Comparison of ENCODE assay signal across 1 fruit fly cellular context in the genomic region with DNA sequence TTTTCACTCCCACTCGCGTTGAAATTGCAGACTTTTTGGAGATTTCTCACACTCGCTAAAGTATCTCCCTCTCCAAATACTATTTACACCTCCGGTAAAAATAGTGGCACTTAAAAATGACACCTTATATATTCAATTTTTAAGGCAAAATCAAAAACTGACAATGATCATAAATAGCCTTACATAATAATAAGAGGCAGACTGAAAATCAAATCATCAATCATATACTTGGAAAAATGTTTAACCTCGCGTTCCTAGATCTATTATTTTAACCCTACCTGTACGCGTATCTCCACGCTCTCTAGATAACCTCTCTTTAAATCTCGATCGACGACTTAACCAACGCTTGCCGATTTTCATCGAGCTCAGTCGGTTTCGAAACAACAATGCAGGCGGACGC.
TF ChIP-seq lines count a peak whose summit lies in the region.

No protein-coding gene starts in this region.

TF ChIP-seq in whole organism, embryonic, 481 proteins besides CTCF, POLR2A, EP300 and RAD21 (continued from another document and continues in another):
- no peak for TF ChIP-seq CG7271 (tag; optimal IDR thresholded peaks at IDR 0.05; lab: Kevin White, UChicago)
- TF ChIP-seq nmo (GFP tag; optimal IDR thresholded peaks at IDR 0.05; lab: Kevin White, UChicago): peak; percentile 51
- no peak for TF ChIP-seq vnd (GFP tag; IDR thresholded peaks at IDR 0.05; lab: Robert Waterston, UW; ENCODE audit: partially characterized antibody)
- peak; percentile 16 for TF ChIP-seq fd96Cb (tag; optimal IDR thresholded peaks at IDR 0.05; lab: Kevin White, UChicago)
- no peak for TF ChIP-seq CG10979 (tag; optimal IDR thresholded peaks at IDR 0.05; lab: Kevin White, UChicago)
- no peak for TF ChIP-seq CG30431 (GFP tag; optimal IDR thresholded peaks at IDR 0.05; lab: Kevin White, UChicago)
- peak; percentile 73 for TF ChIP-seq CG10366 (GFP tag; IDR thresholded peaks at IDR 0.05; lab: Robert Waterston, UW)
- TF ChIP-seq chinmo (GFP tag; IDR thresholded peaks at IDR 0.05; lab: Robert Waterston, UW; ENCODE audit: partially characterized antibody): no peak
- TF ChIP-seq CG7556 (GFP tag; optimal IDR thresholded peaks at IDR 0.05; lab: Kevin White, UChicago): no peak
- peak; percentile 69 for TF ChIP-seq CG13296 (GFP tag; optimal IDR thresholded peaks at IDR 0.05; lab: Kevin White, UChicago)
- peak; percentile 62 for TF ChIP-seq Max (GFP tag; optimal IDR thresholded peaks at IDR 0.05; lab: Kevin White, UChicago)
- TF ChIP-seq CG7786 (GFP tag; optimal IDR thresholded peaks at IDR 0.05; lab: Kevin White, UChicago): peak; percentile 49
- TF ChIP-seq CG13287 (GFP tag; IDR thresholded peaks at IDR 0.05; lab: Robert Waterston, UW; ENCODE audit: partially characterized antibody): no peak
- peak; percentile 29 for TF ChIP-seq Hr3 (GFP tag; optimal IDR thresholded peaks at IDR 0.05; lab: Kevin White, UChicago)
- no peak for TF ChIP-seq chn (GFP tag; optimal IDR thresholded peaks at IDR 0.05; lab: Kevin White, UChicago)
- no peak for TF ChIP-seq sens (GFP tag; lab: Kevin White, UChicago)
- TF ChIP-seq CG1603 (tag; optimal IDR thresholded peaks at IDR 0.05; lab: Kevin White, UChicago): no peak
- TF ChIP-seq Ravus (GFP tag; IDR thresholded peaks at IDR 0.05; lab: Robert Waterston, UW): peak; percentile 29
- TF ChIP-seq pb (GFP tag; optimal IDR thresholded peaks at IDR 0.05; lab: Kevin White, UChicago): no peak
- TF ChIP-seq Fer2 (tag; optimal IDR thresholded peaks at IDR 0.05; lab: Kevin White, UChicago): peak; percentile 15
- TF ChIP-seq B-H2 (GFP tag; optimal IDR thresholded peaks at IDR 0.05; lab: Kevin White, UChicago): no peak
- TF ChIP-seq CG7987 (GFP tag; optimal IDR thresholded peaks at IDR 0.05; lab: Kevin White, UChicago): no peak
- TF ChIP-seq Vsx1 (GFP tag; optimal IDR thresholded peaks at IDR 0.05; lab: Kevin White, UChicago): no peak
- TF ChIP-seq Eip74EF (GFP tag; optimal IDR thresholded peaks at IDR 0.05; lab: Kevin White, UChicago): peak in 1 of 2 experiments; percentile 65
- TF ChIP-seq CG2116 (GFP tag; optimal IDR thresholded peaks at IDR 0.05; lab: Kevin White, UChicago): peak; percentile 12
- no peak for TF ChIP-seq Lim3 (GFP tag; IDR thresholded peaks at IDR 0.05; lab: Robert Waterston, UW)
- no peak for TF ChIP-seq h (optimal IDR thresholded peaks at IDR 0.05; lab: Kevin White, UChicago)
- TF ChIP-seq tna (GFP tag; IDR thresholded peaks at IDR 0.05; lab: Robert Waterston, UW; ENCODE audit: partially characterized antibody): no peak
- peak; percentile 41; the same call in 1 of the 2 replicates for TF ChIP-seq CG14667 (GFP tag; IDR thresholded peaks at IDR 0.05; lab: Robert Waterston, UW)
- no peak for TF ChIP-seq NK7.1 (GFP tag; optimal IDR thresholded peaks at IDR 0.05; lab: Kevin White, UChicago)
- TF ChIP-seq bbx (GFP tag; IDR thresholded peaks at IDR 0.05; lab: Robert Waterston, UW; ENCODE audit: partially characterized antibody): no peak
- TF ChIP-seq CG1832 (GFP tag; optimal IDR thresholded peaks at IDR 0.05; lab: Kevin White, UChicago): no peak
- no peak for TF ChIP-seq Sry-β (GFP tag; optimal IDR thresholded peaks at IDR 0.05; lab: Kevin White, UChicago)
- TF ChIP-seq ind (GFP tag; optimal IDR thresholded peaks at IDR 0.05; lab: Kevin White, UChicago): peak; percentile 71
- TF ChIP-seq yki (optimal IDR thresholded peaks at IDR 0.05; lab: Kevin White, UChicago): no peak
- TF ChIP-seq grau (tag; optimal IDR thresholded peaks at IDR 0.05; lab: Kevin White, UChicago): peak; percentile 83
- no peak for TF ChIP-seq peb (GFP tag; IDR thresholded peaks at IDR 0.05; lab: Robert Waterston, UW)
- no peak for TF ChIP-seq CG11723 (GFP tag; optimal IDR thresholded peaks at IDR 0.05; lab: Kevin White, UChicago)
- no peak for TF ChIP-seq CG4617 (GFP tag; optimal IDR thresholded peaks at IDR 0.05; lab: Kevin White, UChicago; ENCODE audit: borderline replicate concordance)
- TF ChIP-seq eyg (GFP tag; optimal IDR thresholded peaks at IDR 0.05; lab: Kevin White, UChicago): peak; percentile 13
- TF ChIP-seq CG2678 (tag; optimal IDR thresholded peaks at IDR 0.05; lab: Kevin White, UChicago): no peak
- TF ChIP-seq CG43689 (GFP tag; IDR thresholded peaks at IDR 0.05; lab: Robert Waterston, UW): peak; percentile 54
- TF ChIP-seq Trl (optimal IDR thresholded peaks at IDR 0.05; lab: Kevin White, UChicago): peak in 1 of 2 experiments; percentile 47
- peak; percentile 55 for TF ChIP-seq Trl (GFP tag; optimal IDR thresholded peaks at IDR 0.05; lab: Kevin White, UChicago)
- peak; percentile 42 for TF ChIP-seq Dad (GFP tag; optimal IDR thresholded peaks at IDR 0.05; lab: Kevin White, UChicago)
- no peak for TF ChIP-seq btn (GFP tag; optimal IDR thresholded peaks at IDR 0.05; lab: Kevin White, UChicago)
- no peak for TF ChIP-seq Dek (tag; optimal IDR thresholded peaks at IDR 0.05; lab: Kevin White, UChicago)
- no peak for TF ChIP-seq kni (GFP tag; optimal IDR thresholded peaks at IDR 0.05; lab: Kevin White, UChicago)
- no peak for TF ChIP-seq CG11560 (tag; IDR thresholded peaks at IDR 0.05; lab: Robert Waterston, UW)
- TF ChIP-seq Ptx1 (GFP tag; IDR thresholded peaks at IDR 0.05; lab: Robert Waterston, UW): peak; percentile 77
- TF ChIP-seq MESR4 (GFP tag; optimal IDR thresholded peaks at IDR 0.05; lab: Kevin White, UChicago): no peak
- TF ChIP-seq CG2889 (GFP tag; IDR thresholded peaks at IDR 0.05; lab: Robert Waterston, UW): 0 out of 3 replicates have a peak, but pooled peaks have one; percentile 23
- no peak for TF ChIP-seq Scr (GFP tag; IDR thresholded peaks at IDR 0.05; lab: Robert Waterston, UW; ENCODE audit: partially characterized antibody)
- TF ChIP-seq ap (GFP tag; IDR thresholded peaks at IDR 0.05; lab: Robert Waterston, UW): no peak
- TF ChIP-seq CG11398 (GFP tag; optimal IDR thresholded peaks at IDR 0.05; lab: Kevin White, UChicago): no peak
- no peak for TF ChIP-seq CG15479 (GFP tag; optimal IDR thresholded peaks at IDR 0.05; lab: Kevin White, UChicago)
- TF ChIP-seq CG3065 (GFP tag; optimal IDR thresholded peaks at IDR 0.05; lab: Kevin White, UChicago): no peak
- no peak for TF ChIP-seq Bgb (GFP tag; IDR thresholded peaks at IDR 0.05; lab: Robert Waterston, UW; ENCODE audit: partially characterized antibody)
- TF ChIP-seq B-H1 (GFP tag; IDR thresholded peaks at IDR 0.05; lab: Robert Waterston, UW): peak; percentile 75
- TF ChIP-seq Myb (GFP tag; optimal IDR thresholded peaks at IDR 0.05; lab: Kevin White, UChicago): peak; percentile 15
- TF ChIP-seq CG2202 (tag; optimal IDR thresholded peaks at IDR 0.05; lab: Kevin White, UChicago): no peak
- TF ChIP-seq CG8089 (GFP tag; optimal IDR thresholded peaks at IDR 0.05; lab: Kevin White, UChicago): no peak
- TF ChIP-seq cato (GFP tag; optimal IDR thresholded peaks at IDR 0.05; lab: Kevin White, UChicago; ENCODE audit: borderline replicate concordance): no peak
- no peak for TF ChIP-seq crol (GFP tag; IDR thresholded peaks at IDR 0.05; lab: Robert Waterston, UW)
- no peak for TF ChIP-seq pros (GFP tag; optimal IDR thresholded peaks at IDR 0.05; lab: Kevin White, UChicago)
- no peak for TF ChIP-seq sc (optimal IDR thresholded peaks at IDR 0.05; lab: Kevin White, UChicago)
- TF ChIP-seq sc (GFP tag; optimal IDR thresholded peaks at IDR 0.05; lab: Kevin White, UChicago): no peak
- TF ChIP-seq CG13775 (GFP tag; optimal IDR thresholded peaks at IDR 0.05; lab: Kevin White, UChicago): peak; percentile 53
- TF ChIP-seq run (tag; optimal IDR thresholded peaks at IDR 0.05; lab: Kevin White, UChicago): peak; percentile 23
- TF ChIP-seq CG15514 (GFP tag; optimal IDR thresholded peaks at IDR 0.05; lab: Kevin White, UChicago): peak; percentile 76
- TF ChIP-seq zen (tag; optimal IDR thresholded peaks at IDR 0.05; lab: Kevin White, UChicago): no peak
- peak; percentile 52 for TF ChIP-seq pho (GFP tag; optimal IDR thresholded peaks at IDR 0.05; lab: Kevin White, UChicago)
- no peak for TF ChIP-seq sqz (GFP tag; optimal IDR thresholded peaks at IDR 0.05; lab: Kevin White, UChicago)
- TF ChIP-seq Hmr (GFP tag; optimal IDR thresholded peaks at IDR 0.05; lab: Kevin White, UChicago): peak; percentile 85
- no peak for TF ChIP-seq Opbp (GFP tag; IDR thresholded peaks at IDR 0.05; lab: Robert Waterston, UW; ENCODE audit: partially characterized antibody)
- TF ChIP-seq gcm (GFP tag; optimal IDR thresholded peaks at IDR 0.05; lab: Kevin White, UChicago): no peak
- peak; percentile 84 for TF ChIP-seq CG14441 (GFP tag; IDR thresholded peaks at IDR 0.05; lab: Robert Waterston, UW)
- no peak for TF ChIP-seq kay (GFP tag; optimal IDR thresholded peaks at IDR 0.05; lab: Kevin White, UChicago)
- TF ChIP-seq nau (GFP tag; optimal IDR thresholded peaks at IDR 0.05; lab: Kevin White, UChicago): no peak
- TF ChIP-seq Tbp (GFP tag; optimal IDR thresholded peaks at IDR 0.05; lab: Kevin White, UChicago): no peak
- 0 out of 2 replicates have a peak, but pooled peaks have one; percentile 46 for TF ChIP-seq wor (GFP tag; IDR thresholded peaks at IDR 0.05; lab: Robert Waterston, UW)
- peak; percentile 91 for TF ChIP-seq CG11696 (GFP tag; IDR thresholded peaks at IDR 0.05; lab: Robert Waterston, UW)
- TF ChIP-seq H15 (GFP tag; IDR thresholded peaks at IDR 0.05; lab: Robert Waterston, UW): peak; percentile 60; the same call in 1 of the 3 replicates
- peak; percentile 80 for TF ChIP-seq CG3281 (GFP tag; optimal IDR thresholded peaks at IDR 0.05; lab: Kevin White, UChicago)
- 0 out of 2 replicates have a peak, but pooled peaks have one; percentile 16 for TF ChIP-seq Rx (GFP tag; IDR thresholded peaks at IDR 0.05; lab: Robert Waterston, UW)
- peak; percentile 67 for TF ChIP-seq CG3847 (GFP tag; IDR thresholded peaks at IDR 0.05; lab: Robert Waterston, UW)
- TF ChIP-seq CG10431 (GFP tag; optimal IDR thresholded peaks at IDR 0.05; lab: Kevin White, UChicago): no peak
- TF ChIP-seq amos (GFP tag; IDR thresholded peaks at IDR 0.05; lab: Robert Waterston, UW; ENCODE audit: partially characterized antibody): no peak; the same call in 1 of the 2 replicates
- TF ChIP-seq jumu (GFP tag; optimal IDR thresholded peaks at IDR 0.05; lab: Kevin White, UChicago): peak; percentile 39
- TF ChIP-seq sens-2 (GFP tag; IDR thresholded peaks at IDR 0.05; lab: Robert Waterston, UW): no peak
- no peak for TF ChIP-seq Doc2 (GFP tag; IDR thresholded peaks at IDR 0.05; lab: Robert Waterston, UW)
- TF ChIP-seq Sry-δ (GFP tag; optimal IDR thresholded peaks at IDR 0.05; lab: Kevin White, UChicago): peak; percentile 10
- no peak for TF ChIP-seq dan (GFP tag; IDR thresholded peaks at IDR 0.05; lab: Robert Waterston, UW)
- TF ChIP-seq cas (GFP tag; IDR thresholded peaks at IDR 0.05; lab: Robert Waterston, UW): peak; percentile 79
- no peak for TF ChIP-seq Hr39 (optimal IDR thresholded peaks at IDR 0.05; lab: Kevin White, UChicago)
- TF ChIP-seq gce (GFP tag; IDR thresholded peaks at IDR 0.05; lab: Robert Waterston, UW): no peak
- TF ChIP-seq CG18011 (GFP tag; optimal IDR thresholded peaks at IDR 0.05; lab: Kevin White, UChicago): no peak
- TF ChIP-seq CG31365 (tag; optimal IDR thresholded peaks at IDR 0.05; lab: Kevin White, UChicago): peak; percentile 40
- TF ChIP-seq Oli (tag; optimal IDR thresholded peaks at IDR 0.05; lab: Kevin White, UChicago): peak; percentile 70
- no peak for TF ChIP-seq CG10321 (GFP tag; IDR thresholded peaks at IDR 0.05; lab: Robert Waterston, UW)
- peak; percentile 33 for TF ChIP-seq Abd-B (GFP tag; optimal IDR thresholded peaks at IDR 0.05; lab: Kevin White, UChicago)
- TF ChIP-seq Drgx (GFP tag; IDR thresholded peaks at IDR 0.05; lab: Robert Waterston, UW): peak; percentile 96
- peak; percentile 35 for TF ChIP-seq CG1602 (GFP tag; optimal IDR thresholded peaks at IDR 0.05; lab: Kevin White, UChicago)
- TF ChIP-seq CG2120 (GFP tag; optimal IDR thresholded peaks at IDR 0.05; lab: Kevin White, UChicago): peak; percentile 87
- no peak for TF ChIP-seq Lhr (GFP tag; optimal IDR thresholded peaks at IDR 0.05; lab: Kevin White, UChicago)
- peak; percentile 65; the same call in 1 of the 2 replicates for TF ChIP-seq seq (GFP tag; IDR thresholded peaks at IDR 0.05; lab: Robert Waterston, UW)
- no peak for TF ChIP-seq CG34224 (GFP tag; IDR thresholded peaks at IDR 0.05; lab: Robert Waterston, UW; ENCODE audit: partially characterized antibody)
- TF ChIP-seq sima (GFP tag; optimal IDR thresholded peaks at IDR 0.05; lab: Kevin White, UChicago): no peak
- TF ChIP-seq CG2712 (tag; optimal IDR thresholded peaks at IDR 0.05; lab: Kevin White, UChicago): peak; percentile 57
- TF ChIP-seq klu (GFP tag; IDR thresholded peaks at IDR 0.05; lab: Robert Waterston, UW): 0 out of 2 replicates have a peak, but pooled peaks have one; percentile 33
- TF ChIP-seq salm (tag; optimal IDR thresholded peaks at IDR 0.05; lab: Kevin White, UChicago): no peak
- no peak for TF ChIP-seq dm (GFP tag; optimal IDR thresholded peaks at IDR 0.05; lab: Kevin White, UChicago)
- TF ChIP-seq CG18764 (GFP tag; optimal IDR thresholded peaks at IDR 0.05; lab: Kevin White, UChicago): peak; percentile 30
- peak; percentile 55 for TF ChIP-seq CG9215 (GFP tag; IDR thresholded peaks at IDR 0.05; lab: Robert Waterston, UW)
- TF ChIP-seq ase (GFP tag; IDR thresholded peaks at IDR 0.05; lab: Robert Waterston, UW): peak; percentile 63; the same call in 2 of the 3 replicates
- TF ChIP-seq Spps (tag; optimal IDR thresholded peaks at IDR 0.05; lab: Kevin White, UChicago): no peak
- TF ChIP-seq Ssrp (tag; optimal IDR thresholded peaks at IDR 0.05; lab: Kevin White, UChicago): no peak
- no peak for TF ChIP-seq wek (GFP tag; optimal IDR thresholded peaks at IDR 0.05; lab: Kevin White, UChicago)
- TF ChIP-seq da (GFP tag; optimal IDR thresholded peaks at IDR 0.05; lab: Kevin White, UChicago): no peak
- TF ChIP-seq CG11085 (GFP tag; IDR thresholded peaks at IDR 0.05; lab: Robert Waterston, UW): peak; percentile 43
- no peak for TF ChIP-seq nerfin-1 (tag; optimal IDR thresholded peaks at IDR 0.05; lab: Kevin White, UChicago)
- TF ChIP-seq lmd (GFP tag; IDR thresholded peaks at IDR 0.05; lab: Robert Waterston, UW): peak; percentile 72; the same call in 1 of the 2 replicates
- peak; percentile 48 for TF ChIP-seq her (GFP tag; optimal IDR thresholded peaks at IDR 0.05; lab: Kevin White, UChicago)
- peak; percentile 7; the same call in 1 of the 2 replicates for TF ChIP-seq bowl (GFP tag; IDR thresholded peaks at IDR 0.05; lab: Robert Waterston, UW)
- TF ChIP-seq Hr51 (GFP tag; optimal IDR thresholded peaks at IDR 0.05; lab: Kevin White, UChicago): peak in 1 of 2 experiments; percentile 83
- peak; percentile 43; the same call in 1 of the 2 replicates for TF ChIP-seq Adf1 (GFP tag; IDR thresholded peaks at IDR 0.05; lab: Robert Waterston, UW)
- TF ChIP-seq CG15073 (GFP tag; optimal IDR thresholded peaks at IDR 0.05; lab: Kevin White, UChicago): no peak
- TF ChIP-seq exex (tag; optimal IDR thresholded peaks at IDR 0.05; lab: Kevin White, UChicago): no peak
